Worm (Caenorhabditis elegans) whole organism, L3 larva: ENCODE results near the gene hpo-12.

Experiments used
- aly-2 ChIP-seq: fragments of 150-350 bp; optimal IDR thresholded peaks from 2 replicates; lab custom pipeline; 2014; ENCODE audit warnings: missing biosample characterization, missing genetic modification characterization
- ceh-82 ChIP-seq: fragments of 150-350 bp; optimal IDR thresholded peaks from 2 replicates; lab custom pipeline; 2014; ENCODE audit warnings: missing biosample characterization, missing genetic modification characterization
- elt-3 ChIP-seq, 3 experiments: fragments of 150-350 bp in 1 of 3; sonication (generic microtip) in 2 of 3; optimal IDR thresholded peaks; 2 replicates in 2 of 3; 4 replicates in 1 of 3; lab custom pipeline; 2014 to 2017; ENCODE audit warnings: missing biosample characterization in 3 of 3, missing genetic modification characterization in 3 of 3
- fos-1 ChIP-seq: fragments of 150-350 bp; optimal IDR thresholded peaks from 2 replicates; lab custom pipeline; 2014; ENCODE audit warnings: missing biosample characterization, missing genetic modification characterization
- jun-1 ChIP-seq: fragments of 150-350 bp; optimal IDR thresholded peaks from 2 replicates; lab custom pipeline; 2014; ENCODE audit warnings: missing biosample characterization, missing genetic modification reagents, missing genetic modification characterization
- lin-15B ChIP-seq: fragments of 150-350 bp; optimal IDR thresholded peaks from 2 replicates; lab custom pipeline; 2014; ENCODE audit warnings: missing biosample characterization, missing genetic modification characterization
- nhr-28 ChIP-seq: fragments of 150-350 bp; optimal IDR thresholded peaks from 2 replicates; lab custom pipeline; 2014; ENCODE audit warnings: missing biosample characterization, missing genetic modification characterization
- nhr-76 ChIP-seq: fragments of 150-350 bp; sonication (generic microtip); optimal IDR thresholded peaks from 5 replicates; lab custom pipeline; 2014; ENCODE audit warnings: missing biosample characterization, missing genetic modification characterization
- pha-4 ChIP-seq: fragments of 150-350 bp; optimal IDR thresholded peaks from 2 replicates; lab custom pipeline; 2014; ENCODE audit warnings: missing biosample characterization, missing genetic modification reagents, missing genetic modification characterization
- unc-39 ChIP-seq: sonication (generic microtip); optimal IDR thresholded peaks from 4 replicates; lab custom pipeline; 2017; ENCODE audit warnings: missing biosample characterization, missing genetic modification characterization
- unc-62 ChIP-seq: fragments of 150-350 bp; sonication (generic microtip); optimal IDR thresholded peaks from 4 replicates; lab custom pipeline; 2014; ENCODE audit warnings: missing biosample characterization, missing genetic modification reagents, missing genetic modification characterization
- ztf-11 ChIP-seq: fragments of 150-350 bp; optimal IDR thresholded peaks from 2 replicates; lab custom pipeline; 2014; ENCODE audit warnings: missing biosample characterization, missing genetic modification characterization

DNA sequence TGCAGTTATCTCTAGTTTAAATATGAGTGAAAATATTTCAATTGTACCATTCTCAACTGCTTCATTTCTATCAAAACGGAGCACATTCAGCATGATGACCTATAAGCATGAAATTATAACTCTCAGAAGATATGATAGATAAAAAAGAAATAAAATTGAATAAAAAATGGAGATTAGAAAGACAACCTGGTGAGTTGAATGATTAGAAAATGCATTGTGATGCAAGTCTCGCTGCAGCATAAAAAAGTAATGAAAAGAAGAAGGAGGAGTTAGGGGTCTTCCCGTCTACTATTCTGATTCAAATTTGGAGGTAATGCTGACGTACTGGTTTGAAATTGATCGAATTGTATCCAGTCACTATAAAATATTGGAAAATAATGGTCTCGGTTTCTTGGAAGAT lies 38.3 kb upstream of the hpo-12 start, which contains the start of gene sre-15:
- TF ChIP-seq pha-4: no peak
- TF ChIP-seq nhr-28 (tag; lab: Kevin White, UChicago): no peak
- no peak for TF ChIP-seq nhr-76
- no peak for TF ChIP-seq ztf-11 (tag; lab: Kevin White, UChicago)
- TF ChIP-seq fos-1 (tag; lab: Kevin White, UChicago): no peak
- no peak for TF ChIP-seq jun-1 (tag; lab: Kevin White, UChicago)
- TF ChIP-seq elt-3 (tag; optimal IDR thresholded peaks at IDR 0.05; lab: Kevin White, UChicago): no peak
- TF ChIP-seq lin-15B: no peak
- TF ChIP-seq unc-62 (GFP tag; lab: Kevin White, UChicago): no peak
- TF ChIP-seq aly-2 (tag; lab: Kevin White, UChicago): no peak
- TF ChIP-seq unc-39 (tag; lab: Kevin White, UChicago): no peak
- no peak for TF ChIP-seq ceh-82 (tag; lab: Kevin White, UChicago)
